Worm (Caenorhabditis elegans) whole organism, L4 larva: ENCODE data around the gene nhr-9.

Experiments
- ceh-28 ChIP-seq: fragments of 150-350 bp; optimal IDR thresholded peaks from 2 replicates; lab custom pipeline; 2014; ENCODE audit warnings: missing biosample characterization, missing genetic modification reagents, missing genetic modification characterization
- ces-1 ChIP-seq: fragments of 150-350 bp; sonication (generic microtip); optimal IDR thresholded peaks from 4 replicates; lab custom pipeline; 2014; ENCODE audit warnings: missing biosample characterization, missing genetic modification reagents, missing genetic modification characterization
- daf-19 ChIP-seq: fragments of 200-800 bp; sonication (Bioruptor generic); conservative IDR thresholded peaks from 2 replicates; pipeline ENCODE4 v1.3.6; 2022; ENCODE audit warnings: missing genetic modification characterization, missing compliant biosample characterization
- dmd-6 ChIP-seq: fragments of 200-800 bp; sonication (Bioruptor generic); IDR thresholded peaks from 2 replicates; pipeline ENCODE4 v1.3.6; 2022; ENCODE audit warnings: missing genetic modification reagents, missing genetic modification characterization, missing compliant biosample characterization
- dmd-8 ChIP-seq: fragments of 200-800 bp; sonication (Bioruptor generic); IDR thresholded peaks from 2 replicates; pipeline ENCODE4 v1.3.6; 2022; ENCODE audit warnings: missing genetic modification characterization, missing compliant biosample characterization
- fos-1 ChIP-seq: fragments of 150-350 bp; optimal IDR thresholded peaks from 2 replicates; lab custom pipeline; 2014; ENCODE audit warnings: missing biosample characterization, missing genetic modification characterization
- mxl-2 ChIP-seq: fragments of 200-800 bp; sonication (Bioruptor generic); conservative IDR thresholded peaks from 2 replicates; pipeline ENCODE4 v1.3.6; 2022; ENCODE audit warnings: missing genetic modification reagents, missing genetic modification characterization, missing compliant biosample characterization
- nhr-11 ChIP-seq: fragments of 150-350 bp; optimal IDR thresholded peaks from 2 replicates; lab custom pipeline; 2014; ENCODE audit warnings: missing biosample characterization, missing genetic modification characterization
- nhr-76 ChIP-seq: fragments of 150-350 bp; optimal IDR thresholded peaks from 2 replicates; lab custom pipeline; 2014; ENCODE audit warnings: missing biosample characterization, missing genetic modification characterization
- snpc-4 ChIP-seq: fragments of 150-350 bp; optimal IDR thresholded peaks from 2 replicates; lab custom pipeline; 2014; ENCODE audit warnings: missing biosample characterization, missing genetic modification characterization
- unc-130 ChIP-seq: sonication (generic microtip); optimal IDR thresholded peaks from 2 replicates; lab custom pipeline; 2016; ENCODE audit warnings: missing genetic modification reagents, missing genetic modification characterization, missing compliant biosample characterization
- unc-62 ChIP-seq, 3 experiments: fragments of 150-350 bp in 1 of 3; sonication (generic microtip); optimal IDR thresholded peaks in 2 of 3; peaks in 1 of 3; 1 replicate in 1 of 3; 2 replicates in 2 of 3; lab custom pipeline; 2014 to 2017; ENCODE audit warnings: missing biosample characterization in 3 of 3, missing genetic modification characterization in 3 of 3, missing genetic modification reagents in 3 of 3, missing genotype in 1 of 3
- zfp-3 ChIP-seq: fragments of 200-800 bp; sonication (Bioruptor generic); conservative IDR thresholded peaks from 2 replicates; pipeline ENCODE4 v1.3.6; 2022; ENCODE audit warnings: missing genetic modification reagents, missing genetic modification characterization, missing compliant biosample characterization

ce11 chrIII:7069981-7070380 is 25.3 kb upstream of the nhr-9 start, which contains the start of gene tmem-17:
- TF ChIP-seq fos-1 (tag; lab: Kevin White, UChicago): no peak
- TF ChIP-seq dmd-8: no peak
- no peak for TF ChIP-seq daf-19 (GFP tag; lab: Robert Waterston, UW)
- no peak for TF ChIP-seq dmd-6 (GFP tag; lab: Robert Waterston, UW)
- no peak for TF ChIP-seq unc-130 (GFP tag; lab: Kevin White, UChicago)
- no peak for TF ChIP-seq nhr-76
- TF ChIP-seq snpc-4 (tag; lab: Kevin White, UChicago): no peak
- TF ChIP-seq mxl-2 (GFP tag; lab: Robert Waterston, UW): no peak
- no peak for TF ChIP-seq zfp-3
- TF ChIP-seq ces-1 (GFP tag; lab: Kevin White, UChicago): no peak
- no peak for TF ChIP-seq unc-62 (GFP tag; optimal IDR thresholded peaks at IDR 0.05 in 1 of 2; lab: Kevin White, UChicago)
- TF ChIP-seq unc-62 (tag; optimal IDR thresholded peaks at IDR 0.05; lab: Kevin White, UChicago): no peak
- TF ChIP-seq ceh-28 (tag; lab: Kevin White, UChicago): no peak
- TF ChIP-seq nhr-11 (tag; lab: Kevin White, UChicago): no peak
